Worm (Caenorhabditis elegans): Measurements from ENCODE around the gene F55B11.7.
"Not testable (repeated sequence)": the region's sequence is repeated elsewhere in the genome, so short reads cannot be mapped to it uniquely, and the experiment has no call there.

ce11 chrIV:14373814-14374213, 48.0 kb downstream of the F55B11.7 start, which contains the start of gene Y67A10A.7:
- TF ChIP-seq F52B5.7 (tag; optimal IDR thresholded peaks at IDR 0.05); lin-35 (GFP tag; optimal IDR thresholded peaks at IDR 0.05): not testable (repeated sequence)
